Fruit fly (Drosophila melanogaster): Measurements from ENCODE around the gene Vha100-4.
A peak's percentile ranks its signal among the peaks of the same experiment; 100 is the strongest.

The Vha100-4 gene

DNA sequence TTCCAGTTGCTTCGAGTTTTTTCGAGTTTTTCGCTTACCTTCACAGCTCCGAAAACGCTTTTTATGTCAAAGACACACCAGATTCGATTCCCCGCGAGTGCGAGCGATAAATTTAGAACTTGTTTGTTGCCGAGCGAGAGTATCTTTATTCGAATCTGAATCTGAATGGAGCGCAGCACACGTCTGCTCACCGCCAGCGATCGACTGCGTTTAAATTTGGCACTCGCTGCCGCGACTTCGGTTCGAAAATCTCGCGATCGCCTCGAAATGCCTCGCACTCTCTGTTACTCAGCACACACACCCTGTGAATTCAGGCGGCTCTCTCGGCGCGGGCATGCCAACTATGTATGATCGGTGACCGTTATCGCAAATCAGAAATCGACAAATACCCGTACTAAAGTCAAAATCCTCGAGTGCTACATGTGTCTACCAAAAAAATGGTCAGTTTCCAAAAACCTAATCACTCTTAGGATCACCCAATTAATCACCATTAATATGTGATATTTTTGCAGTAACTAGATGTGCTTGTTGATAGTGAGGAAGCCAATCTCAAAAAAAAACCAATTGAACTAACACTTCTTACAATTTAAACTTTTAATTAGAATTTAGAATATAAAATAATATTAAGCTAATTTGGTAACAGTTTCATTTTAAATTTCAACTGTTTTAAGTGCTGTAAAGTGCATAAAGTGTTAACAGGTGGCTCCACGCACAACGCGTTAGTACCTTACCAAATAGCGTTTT, 9.5 kb upstream of the Vha100-4 start, which contains the start of gene Vha100-2 (continued):
- TF ChIP-seq ftz-f1 (GFP tag; optimal IDR thresholded peaks at IDR 0.05) (no peak), CG8388 (GFP tag; optimal IDR thresholded peaks at IDR 0.05) (no peak), Deaf1 (tag; optimal IDR thresholded peaks at IDR 0.05) (peak; percentile 92), CG17568 (GFP tag; optimal IDR thresholded peaks at IDR 0.05) (no peak), so (GFP tag; IDR thresholded peaks at IDR 0.05) (peak; percentile 70; the same call in 2 of the 3 replicates), CG17829 (tag; optimal IDR thresholded peaks at IDR 0.05) (no peak), HLH3B (GFP tag; IDR thresholded peaks at IDR 0.05) (peak; percentile 59), CG17385 (GFP tag; optimal IDR thresholded peaks at IDR 0.05) (peak; percentile 20), bsh (GFP tag; optimal IDR thresholded peaks at IDR 0.05) (peak in 1 of 2 experiments; percentile 4), CG7963 (GFP tag; IDR thresholded peaks at IDR 0.05; ENCODE audit: partially characterized antibody) (0 out of 3 replicates have a peak, but pooled peaks have one; percentile 33), btn (GFP tag; optimal IDR thresholded peaks at IDR 0.05) (no peak), Max (GFP tag; optimal IDR thresholded peaks at IDR 0.05) (peak; percentile 57), PHDP (tag; optimal IDR thresholded peaks at IDR 0.05) (peak; percentile 33), MBD-R2 (GFP tag; IDR thresholded peaks at IDR 0.05) (no peak), pho (GFP tag; optimal IDR thresholded peaks at IDR 0.05) (no peak), CG11093 (GFP tag; IDR thresholded peaks at IDR 0.05) (no peak), CG6254 (GFP tag; optimal IDR thresholded peaks at IDR 0.05) (peak; percentile 97), Dref (GFP tag; IDR thresholded peaks at IDR 0.05) (peak; percentile 45), CG6654 (GFP tag; optimal IDR thresholded peaks at IDR 0.05) (no peak), chn (GFP tag; optimal IDR thresholded peaks at IDR 0.05) (peak; percentile 24), abd-A (tag; optimal IDR thresholded peaks at IDR 0.05) (peak; percentile 39), CG9215 (GFP tag; IDR thresholded peaks at IDR 0.05) (peak; percentile 34; the same call in 1 of the 2 replicates), Poxn (GFP tag; IDR thresholded peaks at IDR 0.05) (no peak), twi (tag; optimal IDR thresholded peaks at IDR 0.05) (no peak), sna (GFP tag; IDR thresholded peaks at IDR 0.05; ENCODE audit: partially characterized antibody) (no peak), CG10274 (GFP tag; optimal IDR thresholded peaks at IDR 0.05) (no peak), CG15073 (GFP tag; optimal IDR thresholded peaks at IDR 0.05) (no peak), luna (GFP tag; optimal IDR thresholded peaks at IDR 0.05) (no peak), CG18476 (GFP tag; optimal IDR thresholded peaks at IDR 0.05) (no peak), Dek (tag; optimal IDR thresholded peaks at IDR 0.05) (peak; percentile 18), CG12071 (GFP tag; optimal IDR thresholded peaks at IDR 0.05) (peak; percentile 47), ap (GFP tag; IDR thresholded peaks at IDR 0.05) (0 out of 2 replicates have a peak, but pooled peaks have one; percentile 33), da (GFP tag; optimal IDR thresholded peaks at IDR 0.05) (peak; percentile 27), slbo (GFP tag; IDR thresholded peaks at IDR 0.05) (peak; percentile 70), H15 (GFP tag; IDR thresholded peaks at IDR 0.05) (no peak), salm (tag; optimal IDR thresholded peaks at IDR 0.05) (no peak), HLH4C (GFP tag; IDR thresholded peaks at IDR 0.05; ENCODE audit: partially characterized antibody) (no peak), repo (GFP tag; optimal IDR thresholded peaks at IDR 0.05) (no peak), Oli (tag; optimal IDR thresholded peaks at IDR 0.05) (peak; percentile 23), ab (GFP tag; optimal IDR thresholded peaks at IDR 0.05) (no peak), Antp (GFP tag; optimal IDR thresholded peaks at IDR 0.05) (no peak), fd64A (GFP tag; optimal IDR thresholded peaks at IDR 0.05) (no peak)

All from whole organism, embryonic.